Fruit fly (Drosophila melanogaster) whole organism, embryonic: ENCODE results near the gene Alh.

Experiments used
- B-H2 ChIP-seq: fragments of 200-800 bp; sonication (Bioruptor generic); optimal IDR thresholded peaks from 2 replicates; lab custom pipeline; 2018; ENCODE audit warnings: missing biosample characterization, mild to moderate bottlenecking, missing genetic modification characterization
- Blimp-1 ChIP-seq: fragments of 200-800 bp; sonication (Bioruptor generic); optimal IDR thresholded peaks from 3 replicates; lab custom pipeline; 2018; ENCODE audit warnings: missing biosample characterization, missing genetic modification characterization, mild to moderate bottlenecking, moderate library complexity, missing genetic modification reagents
- CG10654 ChIP-seq: fragments of 200-800 bp; sonication (Bioruptor generic); optimal IDR thresholded peaks from 2 replicates; lab custom pipeline; 2016; ENCODE audit warnings: missing biosample characterization, missing genetic modification characterization
- CG12769 ChIP-seq: fragments of 200-800 bp; sonication (Bioruptor generic); optimal IDR thresholded peaks from 2 replicates; lab custom pipeline; 2019; ENCODE audit warnings: missing biosample characterization, mild to moderate bottlenecking, missing genetic modification characterization, moderate library complexity
- CG13894 ChIP-seq: fragments of 200-800 bp; sonication (Bioruptor generic); optimal IDR thresholded peaks from 3 replicates; lab custom pipeline; 2018; ENCODE audit warnings: missing biosample characterization, mild to moderate bottlenecking, missing genetic modification characterization, moderate library complexity
- CG16813 ChIP-seq: fragments of 200-800 bp; sonication (Bioruptor generic); IDR thresholded peaks from 3 replicates; pipeline ENCODE4 v1.3.6; 2022; ENCODE audit warnings: missing biosample characterization, missing genetic modification characterization; ENCODE audit not compliant: partially characterized antibody
- CG17328 ChIP-seq: fragments of 200-800 bp; sonication (Bioruptor generic); IDR thresholded peaks from 2 replicates; pipeline ENCODE4 v1.3.6; 2022; ENCODE audit warnings: missing biosample characterization, missing genetic modification characterization
- CG17361 ChIP-seq: fragments of 200-800 bp; sonication (Bioruptor generic); IDR thresholded peaks from 3 replicates; pipeline ENCODE4 v1.3.6; 2022; ENCODE audit warnings: missing biosample characterization, missing genetic modification characterization
- CG1832 ChIP-seq: fragments of 200-800 bp; sonication (Bioruptor generic); optimal IDR thresholded peaks from 2 replicates; lab custom pipeline; 2017; ENCODE audit warnings: missing biosample characterization, mild to moderate bottlenecking, missing genetic modification characterization, inconsistent platforms
- CG2712 ChIP-seq: fragments of 200-800 bp; optimal IDR thresholded peaks from 3 replicates; lab custom pipeline; 2019; ENCODE audit warnings: missing biosample characterization, mild to moderate bottlenecking, missing genetic modification characterization, moderate library complexity
- CG32532 ChIP-seq: fragments of 200-800 bp; sonication (Bioruptor generic); IDR thresholded peaks from 2 replicates; pipeline ENCODE4 v1.3.6; 2022; ENCODE audit warnings: missing biosample characterization, missing genetic modification characterization
- CG3995 ChIP-seq: fragments of 200-800 bp; sonication (Bioruptor generic); optimal IDR thresholded peaks from 3 replicates; lab custom pipeline; 2016; ENCODE audit warnings: missing biosample characterization, missing genetic modification characterization
- CG42726 ChIP-seq: fragments of 200-800 bp; sonication (Bioruptor generic); IDR thresholded peaks from 2 replicates; pipeline ENCODE4 v1.3.6; 2022; ENCODE audit warnings: missing biosample characterization, missing genetic modification characterization; ENCODE audit not compliant: partially characterized antibody
- CG6175 ChIP-seq: fragments of 200-800 bp; sonication (Bioruptor generic); IDR thresholded peaks from 3 replicates; pipeline ENCODE4 v1.3.6; 2022; ENCODE audit warnings: missing biosample characterization, missing genetic modification characterization
- CG7372 ChIP-seq: fragments of 200-800 bp; sonication (Bioruptor generic); IDR thresholded peaks from 2 replicates; pipeline ENCODE4 v1.3.6; 2022; ENCODE audit warnings: missing biosample characterization, missing genetic modification characterization
- CG8089 ChIP-seq: fragments of 200-800 bp; sonication (Bioruptor generic); optimal IDR thresholded peaks from 3 replicates; lab custom pipeline; 2016; ENCODE audit warnings: missing biosample characterization, missing genetic modification characterization
- CG9932 ChIP-seq: fragments of 200-800 bp; sonication (Bioruptor generic); IDR thresholded peaks from 2 replicates; pipeline ENCODE4 v1.3.6; 2022; ENCODE audit warnings: missing biosample characterization, missing genetic modification characterization
- D19A ChIP-seq: fragments of 200-800 bp; optimal IDR thresholded peaks from 3 replicates; lab custom pipeline; 2019; ENCODE audit warnings: missing biosample characterization, mild to moderate bottlenecking, missing genetic modification characterization, moderate library complexity
- Dref ChIP-seq: fragments of 200-800 bp; sonication (Bioruptor generic); IDR thresholded peaks from 2 replicates; pipeline ENCODE4 v1.3.6; 2022; ENCODE audit warnings: missing biosample characterization, missing genetic modification characterization
- Ets65A ChIP-seq: fragments of 200-800 bp; sonication (Bioruptor generic); peaks from one replicate; lab custom pipeline; 2016; ENCODE audit warnings: missing biosample characterization, missing genetic modification characterization
- HmgD ChIP-seq: fragments of 200-800 bp; sonication (Bioruptor generic); optimal IDR thresholded peaks from 3 replicates; lab custom pipeline; 2016; ENCODE audit warnings: missing biosample characterization, missing genetic modification characterization
- Med ChIP-seq: fragments of 200-800 bp; sonication (Bioruptor generic); peaks from one replicate; lab custom pipeline; 2016; ENCODE audit warnings: missing biosample characterization, missing genetic modification characterization, mild to moderate bottlenecking, inconsistent platforms, moderate library complexity
- NC2α ChIP-seq: fragments of 200-800 bp; sonication (Bioruptor generic); optimal IDR thresholded peaks from 2 replicates; lab custom pipeline; 2016; ENCODE audit warnings: missing biosample characterization, missing genetic modification characterization
- NK7.1 ChIP-seq: fragments of 200-800 bp; sonication (Bioruptor generic); optimal IDR thresholded peaks from 3 replicates; lab custom pipeline; 2016; ENCODE audit warnings: missing biosample characterization, missing genetic modification characterization
- Neu2 ChIP-seq: fragments of 200-800 bp; sonication (Bioruptor generic); optimal IDR thresholded peaks from 3 replicates; lab custom pipeline; 2016; ENCODE audit warnings: missing biosample characterization, missing genetic modification characterization, borderline replicate concordance
- chinmo ChIP-seq: fragments of 200-800 bp; sonication (Bioruptor generic); IDR thresholded peaks from 4 replicates; pipeline ENCODE4 v1.3.6; 2022; ENCODE audit warnings: missing biosample characterization, missing genetic modification characterization; ENCODE audit not compliant: partially characterized antibody
- disco-r ChIP-seq: fragments of 200-800 bp; sonication (Bioruptor generic); optimal IDR thresholded peaks from 2 replicates; lab custom pipeline; 2016; ENCODE audit warnings: missing biosample characterization, missing genetic modification characterization
- dpn ChIP-seq, 2 experiments: fragments of 200-800 bp; sonication (Bioruptor generic); optimal IDR thresholded peaks; 3 replicates each; lab custom pipeline; 2016; ENCODE audit warnings: missing biosample characterization in 2 of 2, missing genetic modification characterization in 2 of 2
- hbn ChIP-seq: fragments of 200-800 bp; sonication (Bioruptor generic); IDR thresholded peaks from 2 replicates; pipeline ENCODE4 v1.3.6; 2022; ENCODE audit warnings: missing biosample characterization, missing genetic modification characterization; ENCODE audit not compliant: partially characterized antibody
- jigr1 ChIP-seq: fragments of 200-800 bp; sonication (Bioruptor generic); IDR thresholded peaks from 3 replicates; pipeline ENCODE4 v1.3.6; 2022; ENCODE audit warnings: missing biosample characterization, missing genetic modification characterization
- kni ChIP-seq: fragments of 200-800 bp; sonication (Bioruptor generic); optimal IDR thresholded peaks from 3 replicates; lab custom pipeline; 2017; ENCODE audit warnings: mild to moderate bottlenecking, missing biosample characterization, missing genetic modification reagents, missing genetic modification characterization
- mirr ChIP-seq: fragments of 200-800 bp; sonication (Bioruptor generic); optimal IDR thresholded peaks from 3 replicates; lab custom pipeline; 2018; ENCODE audit warnings: missing biosample characterization, mild to moderate bottlenecking, missing genetic modification characterization
- nom ChIP-seq: fragments of 200-800 bp; sonication (Bioruptor generic); optimal IDR thresholded peaks from 2 replicates; lab custom pipeline; 2017; ENCODE audit warnings: missing biosample characterization, missing genetic modification characterization, mild to moderate bottlenecking, moderate library complexity, missing genetic modification reagents
- sd ChIP-seq: fragments of 200-800 bp; sonication (Bioruptor generic); optimal IDR thresholded peaks from 3 replicates; lab custom pipeline; 2018; ENCODE audit warnings: missing biosample characterization, mild to moderate bottlenecking, missing genetic modification characterization, moderate library complexity
- ttk ChIP-seq: fragments of 200-800 bp; sonication (Bioruptor generic); IDR thresholded peaks from 2 replicates; pipeline ENCODE4 v2.1.2; 2022; ENCODE audit warnings: missing biosample characterization, missing genetic modification characterization
- tup ChIP-seq: fragments of 200-800 bp; sonication (Bioruptor generic); optimal IDR thresholded peaks from 2 replicates; lab custom pipeline; 2016; ENCODE audit warnings: missing biosample characterization, mild to moderate bottlenecking, missing genetic modification characterization, moderate library complexity
- vvl ChIP-seq: fragments of 200-800 bp; sonication (Bioruptor generic); IDR thresholded peaks from 2 replicates; pipeline ENCODE4 v1.3.6; 2022; ENCODE audit warnings: missing biosample characterization, missing genetic modification characterization
- zf30C ChIP-seq: fragments of 200-800 bp; sonication (Bioruptor generic); optimal IDR thresholded peaks from 3 replicates; lab custom pipeline; 2018; ENCODE audit warnings: missing biosample characterization, mild to moderate bottlenecking, missing genetic modification characterization

The Alh gene

dm6 chr3R:7162356-7163289, 38.6 kb upstream of the Alh start, which contains the start of gene sas (continued):
- TF ChIP-seq Neu2 (GFP tag; lab: Kevin White, UChicago) (no peak), ttk (no peak), NC2α (no peak), mirr (no peak), dpn (GFP tag; optimal IDR thresholded peaks at IDR 0.05; lab: Kevin White, UChicago) (no peak), disco-r (no peak), CG3995 (GFP tag; lab: Kevin White, UChicago) (no peak), tup (GFP tag; lab: Kevin White, UChicago) (no peak), B-H2 (GFP tag; lab: Kevin White, UChicago) (no peak), D19A (no peak), CG8089 (GFP tag; lab: Kevin White, UChicago) (no peak), vvl (GFP tag; lab: Robert Waterston, UW) (peak; percentile 80), CG17361 (no peak), CG32532 (GFP tag; lab: Robert Waterston, UW) (peak; percentile 40; the same call in 1 of the 2 replicates), CG10654 (GFP tag; lab: Kevin White, UChicago) (no peak), nom (GFP tag; lab: Kevin White, UChicago) (peak; percentile 45), CG6175 (no peak), jigr1 (GFP tag; lab: Robert Waterston, UW) (no peak), Dref (GFP tag; lab: Robert Waterston, UW) (no peak), NK7.1 (GFP tag; lab: Kevin White, UChicago) (no peak)
- TF ChIP-seq, all 482 proteins: peak for 55

dm6 chr3R:7159615-7160014, 35.6 kb upstream of the Alh start:
- TF ChIP-seq CG32532 (GFP tag; lab: Robert Waterston, UW) (no peak), HmgD (GFP tag; lab: Kevin White, UChicago) (no peak), zf30C (GFP tag; lab: Kevin White, UChicago) (peak; percentile 13), Ets65A (GFP tag; lab: Kevin White, UChicago) (peak; percentile 32), Med (GFP tag; lab: Kevin White, UChicago) (peak; percentile 44), CG17328 (GFP tag; lab: Robert Waterston, UW) (no peak), CG16813 (GFP tag; lab: Robert Waterston, UW) (no peak), Blimp-1 (GFP tag; lab: Kevin White, UChicago) (peak; percentile 96), kni (GFP tag; lab: Kevin White, UChicago) (peak; percentile 19)

- TF ChIP-seq CG1832, result no peak
- TF ChIP-seq chinmo, result peak; percentile 69; the same call in 2 of the 4 replicates
- peak; percentile 67 for TF ChIP-seq sd
- TF ChIP-seq CG42726 (GFP tag; lab: Robert Waterston, UW), result no peak
- peak; percentile 33 for TF ChIP-seq CG13894 (tag; lab: Kevin White, UChicago)
- TF ChIP-seq CG12769 (tag; lab: Kevin White, UChicago), result peak; percentile 43
- TF ChIP-seq CG7372, result no peak
- peak; percentile 32 for TF ChIP-seq CG9932 (GFP tag; lab: Robert Waterston, UW)
- TF ChIP-seq CG2712 (tag; lab: Kevin White, UChicago), result no peak
- no peak for TF ChIP-seq hbn (GFP tag; lab: Robert Waterston, UW)
- peak; percentile 30 for TF ChIP-seq Med (GFP tag; lab: Kevin White, UChicago)
- TF ChIP-seq, all 482 proteins: peak for 6
These were observed 33.1 kb upstream of the Alh start for dm6 chr3R:7157102-7157501.
